Fruit fly (Drosophila melanogaster) whole organism, embryonic: Measurements from ENCODE around the gene CG6294.

ENCODE experiments used
- ATbp ChIP-seq: fragments of 200-800 bp; sonication (Bioruptor generic); optimal IDR thresholded peaks from 2 replicates; lab custom pipeline; 2017; ENCODE audit warnings: missing biosample characterization, mild to moderate bottlenecking, missing genetic modification characterization, missing genetic modification reagents
- CG10267 ChIP-seq: fragments of 200-800 bp; sonication (Bioruptor generic); optimal IDR thresholded peaks from 2 replicates; lab custom pipeline; 2018; ENCODE audit warnings: missing biosample characterization, mild to moderate bottlenecking, missing genetic modification characterization, moderate library complexity
- CG11093 ChIP-seq: fragments of 200-800 bp; sonication (Bioruptor generic); IDR thresholded peaks from 3 replicates; pipeline ENCODE4 v1.3.6; 2022; ENCODE audit warnings: missing biosample characterization, missing genetic modification characterization
- CG12299 ChIP-seq: fragments of 200-800 bp; sonication (Bioruptor generic); optimal IDR thresholded peaks from 2 replicates; lab custom pipeline; 2018; ENCODE audit warnings: missing biosample characterization, mild to moderate bottlenecking, missing genetic modification characterization
- CG1603 ChIP-seq: fragments of 200-800 bp; sonication (Bioruptor generic); optimal IDR thresholded peaks from 2 replicates; lab custom pipeline; 2019; ENCODE audit warnings: missing biosample characterization, mild to moderate bottlenecking, missing genetic modification characterization, moderate library complexity
- CG17359 ChIP-seq: fragments of 200-800 bp; sonication (Bioruptor generic); optimal IDR thresholded peaks from 3 replicates; lab custom pipeline; 2018; ENCODE audit warnings: missing biosample characterization, mild to moderate bottlenecking, missing genetic modification characterization, moderate library complexity
- CG17385 ChIP-seq: fragments of 200-800 bp; sonication (Bioruptor generic); optimal IDR thresholded peaks from 3 replicates; lab custom pipeline; 2018; ENCODE audit warnings: missing biosample characterization, mild to moderate bottlenecking, missing genetic modification characterization
- CG17612 ChIP-seq: fragments of 200-800 bp; sonication (Bioruptor generic); IDR thresholded peaks from 2 replicates; pipeline ENCODE4 v1.3.6; 2022; ENCODE audit warnings: missing biosample characterization, missing genetic modification characterization
- CG17802 ChIP-seq: fragments of 200-800 bp; sonication (Bioruptor generic); optimal IDR thresholded peaks from 2 replicates; lab custom pipeline; 2018; ENCODE audit warnings: missing biosample characterization, mild to moderate bottlenecking, missing genetic modification characterization, moderate library complexity
- CG2116 ChIP-seq: fragments of 200-800 bp; sonication (Bioruptor generic); optimal IDR thresholded peaks from 3 replicates; lab custom pipeline; 2018; ENCODE audit warnings: missing biosample characterization, mild to moderate bottlenecking, missing genetic modification characterization
- CG32767 ChIP-seq: fragments of 200-800 bp; sonication (Bioruptor generic); IDR thresholded peaks from 2 replicates; pipeline ENCODE4 v1.3.6; 2022; ENCODE audit warnings: missing biosample characterization, missing genetic modification characterization
- CG3847 ChIP-seq: fragments of 200-800 bp; sonication (Bioruptor generic); IDR thresholded peaks from 2 replicates; pipeline ENCODE4 v1.3.6; 2022; ENCODE audit warnings: missing biosample characterization, missing genetic modification characterization
- CG6175 ChIP-seq: fragments of 200-800 bp; sonication (Bioruptor generic); IDR thresholded peaks from 3 replicates; pipeline ENCODE4 v1.3.6; 2022; ENCODE audit warnings: missing biosample characterization, missing genetic modification characterization
- CG6254 ChIP-seq: fragments of 200-800 bp; sonication (Bioruptor generic); optimal IDR thresholded peaks from 3 replicates; lab custom pipeline; 2017; ENCODE audit warnings: mild to moderate bottlenecking, missing biosample characterization, missing genetic modification reagents, missing genetic modification characterization
- CG6272 ChIP-seq: fragments of 200-800 bp; sonication (Bioruptor generic); IDR thresholded peaks from 2 replicates; pipeline ENCODE4 v1.3.6; 2022; ENCODE audit warnings: missing biosample characterization, missing genetic modification characterization
- CG6654 ChIP-seq: fragments of 200-800 bp; sonication (Bioruptor generic); optimal IDR thresholded peaks from 2 replicates; lab custom pipeline; 2017; ENCODE audit warnings: missing biosample characterization, mild to moderate bottlenecking, missing genetic modification characterization
- CG7556 ChIP-seq: fragments of 200-800 bp; sonication (Bioruptor generic); optimal IDR thresholded peaks from 2 replicates; lab custom pipeline; 2017; ENCODE audit warnings: missing biosample characterization, mild to moderate bottlenecking, missing genetic modification characterization
- CG8359 ChIP-seq: fragments of 200-800 bp; sonication (Bioruptor generic); optimal IDR thresholded peaks from 2 replicates; lab custom pipeline; 2017; ENCODE audit warnings: missing biosample characterization, mild to moderate bottlenecking, missing genetic modification characterization, borderline replicate concordance
- CkIIα-i1 ChIP-seq: fragments of 200-800 bp; sonication (Bioruptor generic); IDR thresholded peaks from 2 replicates; pipeline ENCODE4 v1.3.6; 2022; ENCODE audit warnings: missing biosample characterization, missing genetic modification characterization
- D19B ChIP-seq: fragments of 200-800 bp; sonication (Bioruptor generic); optimal IDR thresholded peaks from 2 replicates; lab custom pipeline; 2017; ENCODE audit warnings: missing biosample characterization, mild to moderate bottlenecking, missing genetic modification characterization
- Deaf1 ChIP-seq: fragments of 200-800 bp; optimal IDR thresholded peaks from 3 replicates; lab custom pipeline; 2019; ENCODE audit warnings: missing biosample characterization, mild to moderate bottlenecking, missing genetic modification characterization, moderate library complexity
- Dip3 ChIP-seq: fragments of 200-800 bp; sonication (Bioruptor generic); optimal IDR thresholded peaks from 3 replicates; lab custom pipeline; 2016; ENCODE audit warnings: missing biosample characterization, missing genetic modification characterization
- Doc3 ChIP-seq: fragments of 200-800 bp; sonication (Bioruptor generic); IDR thresholded peaks from 3 replicates; pipeline ENCODE4 v1.3.6; 2022; ENCODE audit warnings: missing biosample characterization, missing genetic modification characterization; ENCODE audit not compliant: partially characterized antibody
- Dp ChIP-seq: fragments of 200-800 bp; sonication (Bioruptor generic); optimal IDR thresholded peaks from 2 replicates; lab custom pipeline; 2018; ENCODE audit warnings: missing biosample characterization, mild to moderate bottlenecking, missing genetic modification characterization, moderate library complexity
- Dref ChIP-seq: fragments of 200-800 bp; sonication (Bioruptor generic); IDR thresholded peaks from 2 replicates; pipeline ENCODE4 v1.3.6; 2022; ENCODE audit warnings: missing biosample characterization, missing genetic modification characterization
- E2f1 ChIP-seq: fragments of 200-800 bp; sonication (Bioruptor generic); IDR thresholded peaks from 2 replicates; pipeline ENCODE4 v1.3.6; 2022; ENCODE audit warnings: missing biosample characterization, missing genetic modification characterization
- Ets97D ChIP-seq: fragments of 200-800 bp; sonication (Bioruptor generic); optimal IDR thresholded peaks from 3 replicates; lab custom pipeline; 2016; ENCODE audit warnings: missing biosample characterization, missing genetic modification characterization
- HLHmδ ChIP-seq: fragments of 200-800 bp; sonication (Bioruptor generic); optimal IDR thresholded peaks from 2 replicates; lab custom pipeline; 2018; ENCODE audit warnings: missing biosample characterization, mild to moderate bottlenecking, missing genetic modification characterization, moderate library complexity
- Med ChIP-seq: fragments of 200-800 bp; sonication (Bioruptor generic); peaks from one replicate; lab custom pipeline; 2016; ENCODE audit warnings: missing biosample characterization, missing genetic modification characterization, mild to moderate bottlenecking, inconsistent platforms, moderate library complexity
- Opbp ChIP-seq: fragments of 200-800 bp; sonication (Bioruptor generic); IDR thresholded peaks from 3 replicates; pipeline ENCODE4 v1.3.6; 2022; ENCODE audit warnings: missing biosample characterization, missing genetic modification characterization; ENCODE audit not compliant: partially characterized antibody
- TFAM ChIP-seq: fragments of 200-800 bp; sonication (Bioruptor generic); optimal IDR thresholded peaks from 2 replicates; lab custom pipeline; 2017; ENCODE audit warnings: missing biosample characterization, missing genetic modification characterization, inconsistent platforms
- Tbp ChIP-seq: fragments of >200 bp; optimal IDR thresholded peaks from 2 replicates; lab custom pipeline; 2018; ENCODE audit warnings: missing biosample characterization, missing genetic modification characterization
- Trl ChIP-seq, 3 experiments: fragments of >200 bp in 2 of 3; fragments of 200-800 bp in 1 of 3; sonication (Bioruptor generic) in 1 of 3; optimal IDR thresholded peaks; 2 replicates in 1 of 3; 3 replicates in 2 of 3; lab custom pipeline; 2016 to 2017; ENCODE audit warnings: missing biosample characterization in 1 of 3, missing genetic modification characterization in 1 of 3
- YL-1 ChIP-seq: fragments of 200-800 bp; sonication (Bioruptor generic); optimal IDR thresholded peaks from 3 replicates; lab custom pipeline; 2017; ENCODE audit warnings: missing biosample characterization, mild to moderate bottlenecking, missing genetic modification characterization
- ac ChIP-seq: fragments of 200-800 bp; sonication (Bioruptor generic); optimal IDR thresholded peaks from 3 replicates; lab custom pipeline; 2017; ENCODE audit warnings: missing biosample characterization, mild to moderate bottlenecking, missing genetic modification characterization
- ase ChIP-seq: fragments of 200-800 bp; sonication (Bioruptor generic); IDR thresholded peaks from 3 replicates; pipeline ENCODE4 v1.3.6; 2022; ENCODE audit warnings: missing biosample characterization, missing genetic modification characterization
- corto ChIP-seq: fragments of 200-800 bp; sonication (Bioruptor generic); optimal IDR thresholded peaks from 2 replicates; lab custom pipeline; 2016; ENCODE audit warnings: missing biosample characterization, mild to moderate bottlenecking, missing genetic modification characterization, moderate library complexity
- cwo ChIP-seq: fragments of 200-800 bp; sonication (Bioruptor generic); optimal IDR thresholded peaks from 3 replicates; lab custom pipeline; 2017; ENCODE audit warnings: missing biosample characterization, missing genetic modification characterization, mild to moderate bottlenecking, moderate library complexity, missing genetic modification reagents
- dmrt99B ChIP-seq: fragments of 200-800 bp; sonication (Bioruptor generic); optimal IDR thresholded peaks from 2 replicates; lab custom pipeline; 2018; ENCODE audit warnings: missing biosample characterization, mild to moderate bottlenecking, missing genetic modification characterization, moderate library complexity
- dysf ChIP-seq: fragments of 200-800 bp; sonication (Bioruptor generic); IDR thresholded peaks from 3 replicates; pipeline ENCODE4 v1.3.6; 2022; ENCODE audit warnings: missing biosample characterization, missing genetic modification characterization
- jing ChIP-seq: fragments of 200-800 bp; sonication (Bioruptor generic); optimal IDR thresholded peaks from 2 replicates; lab custom pipeline; 2018; ENCODE audit warnings: missing biosample characterization, mild to moderate bottlenecking, missing genetic modification characterization
- kni ChIP-seq: fragments of 200-800 bp; sonication (Bioruptor generic); optimal IDR thresholded peaks from 3 replicates; lab custom pipeline; 2017; ENCODE audit warnings: mild to moderate bottlenecking, missing biosample characterization, missing genetic modification reagents, missing genetic modification characterization
- odd ChIP-seq: fragments of 200-800 bp; sonication (Bioruptor generic); optimal IDR thresholded peaks from 2 replicates; lab custom pipeline; 2017; ENCODE audit warnings: missing biosample characterization, mild to moderate bottlenecking, missing genetic modification characterization
- repo ChIP-seq: fragments of 200-800 bp; sonication (Bioruptor generic); optimal IDR thresholded peaks from 2 replicates; lab custom pipeline; 2016; ENCODE audit warnings: missing biosample characterization, missing genetic modification characterization
- shn ChIP-seq: fragments of 200-800 bp; sonication (Bioruptor generic); optimal IDR thresholded peaks from 3 replicates; lab custom pipeline; 2016; ENCODE audit warnings: missing biosample characterization, missing genetic modification characterization
- so ChIP-seq: fragments of 200-800 bp; sonication (Bioruptor generic); IDR thresholded peaks from 3 replicates; pipeline ENCODE4 v1.3.6; 2022; ENCODE audit warnings: missing biosample characterization, missing genetic modification characterization
- sqz ChIP-seq: fragments of 200-800 bp; sonication (Bioruptor generic); optimal IDR thresholded peaks from 3 replicates; lab custom pipeline; 2018; ENCODE audit warnings: missing biosample characterization, mild to moderate bottlenecking, missing genetic modification characterization
- tio ChIP-seq: fragments of 200-800 bp; sonication (Bioruptor generic); optimal IDR thresholded peaks from 2 replicates; lab custom pipeline; 2017; ENCODE audit warnings: missing biosample characterization, missing genetic modification characterization, inconsistent platforms
- tup ChIP-seq: fragments of 200-800 bp; sonication (Bioruptor generic); optimal IDR thresholded peaks from 2 replicates; lab custom pipeline; 2016; ENCODE audit warnings: missing biosample characterization, mild to moderate bottlenecking, missing genetic modification characterization, moderate library complexity

The CG6294 gene

dm6 chrX:15449490-15450326 lies 12.8 kb upstream of the CG6294 start, which contains the start of the genes Scamp and Ahcy (continued):
- TF ChIP-seq Med (GFP tag; lab: Kevin White, UChicago) (peak; percentile 66), CG17612 (no peak), cwo (GFP tag; lab: Kevin White, UChicago) (no peak), CG1603 (tag; lab: Kevin White, UChicago) (no peak), CG17385 (GFP tag; lab: Kevin White, UChicago) (no peak), ATbp (no peak), CG6272 (GFP tag; lab: Robert Waterston, UW) (no peak), Deaf1 (tag; lab: Kevin White, UChicago) (peak; percentile 4), CG8359 (GFP tag; lab: Kevin White, UChicago) (no peak), Dp (peak; percentile 50), CG3847 (GFP tag; lab: Robert Waterston, UW) (no peak), CG10267 (tag; lab: Kevin White, UChicago) (peak; percentile 39), CG6175 (GFP tag; lab: Robert Waterston, UW) (no peak), CkIIα-i1 (no peak), dmrt99B (tag; lab: Kevin White, UChicago) (no peak), HLHmδ (no peak), corto (GFP tag; lab: Kevin White, UChicago) (no peak), Opbp (GFP tag; lab: Robert Waterston, UW) (peak; percentile 17; the same call in 1 of the 3 replicates), ac (GFP tag; lab: Kevin White, UChicago) (no peak), CG32767 (GFP tag; lab: Robert Waterston, UW) (no peak), kni (GFP tag; lab: Kevin White, UChicago) (no peak), tio (GFP tag; lab: Kevin White, UChicago) (no peak), CG6654 (GFP tag; lab: Kevin White, UChicago) (no peak), TFAM (GFP tag; lab: Kevin White, UChicago) (no peak), E2f1 (GFP tag; lab: Robert Waterston, UW) (no peak), dysf (GFP tag; lab: Robert Waterston, UW) (no peak), so (GFP tag; lab: Robert Waterston, UW) (no peak), repo (no peak), CG2116 (peak; percentile 77), Dref (GFP tag; lab: Robert Waterston, UW) (peak; percentile 65), CG17359 (tag; lab: Kevin White, UChicago) (no peak), YL-1 (GFP tag; lab: Kevin White, UChicago) (peak; percentile 57), odd (GFP tag; lab: Kevin White, UChicago) (no peak), CG17802 (no peak), Tbp (GFP tag; lab: Kevin White, UChicago) (no peak), Trl (optimal IDR thresholded peaks at IDR 0.05; lab: Kevin White, UChicago) (peak; percentile 11 to 35), Trl (GFP tag; optimal IDR thresholded peaks at IDR 0.05; lab: Kevin White, UChicago) (no peak), tup (GFP tag; lab: Kevin White, UChicago) (no peak), ase (GFP tag; lab: Robert Waterston, UW) (no peak), shn (GFP tag; lab: Kevin White, UChicago) (no peak), Doc3 (GFP tag; lab: Robert Waterston, UW) (0 out of 3 replicates have a peak, but pooled peaks have one; percentile 42), Ets97D (peak; percentile 15), jing (GFP tag; lab: Kevin White, UChicago) (no peak), D19B (GFP tag; lab: Kevin White, UChicago) (no peak), CG12299 (no peak), sqz (GFP tag; lab: Kevin White, UChicago) (no peak), CG6254 (GFP tag; lab: Kevin White, UChicago) (no peak), CG7556 (GFP tag; lab: Kevin White, UChicago) (peak; percentile 27), Dip3 (GFP tag; lab: Kevin White, UChicago) (no peak), CG11093 (GFP tag; lab: Robert Waterston, UW) (no peak)
